Worm (Caenorhabditis elegans) whole organism, L4/young adult: ENCODE data around the gene F53F1.6.

Experiments
- W03F9.2 ChIP-seq: fragments of 150-350 bp; optimal IDR thresholded peaks from 2 replicates; lab custom pipeline; 2014; ENCODE audit warnings: missing biosample characterization, missing genetic modification characterization
- dao-5 ChIP-seq: sonication (generic microtip); optimal IDR thresholded peaks from 2 replicates; lab custom pipeline; 2016; ENCODE audit warnings: missing genotype, missing genetic modification characterization, moderate library complexity, missing compliant biosample characterization
- him-1 ChIP-seq: sonication (generic microtip); optimal IDR thresholded peaks from 2 replicates; lab custom pipeline; 2016; ENCODE audit warnings: missing genotype, missing genetic modification reagents, missing genetic modification characterization, missing compliant biosample characterization

F53F1.6 gene

ce11 chrV:13408440-13408839 is 9.0 kb downstream of the F53F1.6 start:
- TF ChIP-seq W03F9.2 (tag; lab: Kevin White, UChicago) (no peak), him-1 (tag; lab: Kevin White, UChicago) (no peak), dao-5 (tag; lab: Kevin White, UChicago) (no peak)

ce11 chrV:13407913-13408312 is 9.5 kb downstream of the F53F1.6 start, which contains the start of gene F53F1.3:
TSS of gene F53F1.3 (plus strand) at chrV:13408242.
- TF ChIP-seq dao-5 (tag; lab: Kevin White, UChicago), result no peak
- no peak for TF ChIP-seq W03F9.2 (tag; lab: Kevin White, UChicago)
- TF ChIP-seq him-1 (tag; lab: Kevin White, UChicago), result no peak

- no peak for TF ChIP-seq him-1 (tag; lab: Kevin White, UChicago)
- TF ChIP-seq dao-5 (tag; lab: Kevin White, UChicago), result no peak
- TF ChIP-seq W03F9.2 (tag; lab: Kevin White, UChicago), result no peak
Measured at ce11 chrV:13406511-13406910, 10.9 kb downstream of the F53F1.6 start, which contains the start of gene F53F1.2. TSS of gene F53F1.2 (plus strand) at chrV:13406816.

DNA sequence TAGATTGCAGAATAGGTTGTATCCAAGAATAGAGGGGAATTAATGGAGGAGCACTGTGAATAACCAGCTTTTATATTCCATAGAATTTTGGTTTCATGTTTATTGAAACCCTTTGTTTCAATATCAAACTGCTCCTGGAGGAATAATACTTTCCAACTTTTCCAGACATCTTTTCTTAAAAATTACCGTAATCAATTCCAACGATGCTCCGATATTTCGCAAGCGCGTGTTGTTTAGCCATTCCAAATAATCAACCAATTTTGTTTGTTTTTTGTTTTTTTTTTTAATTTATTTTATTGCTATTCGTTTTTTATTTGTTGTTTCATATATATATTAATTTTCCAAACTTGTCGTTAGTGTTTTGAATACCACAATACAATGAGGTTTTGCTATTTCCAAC is 11.4 kb downstream of the F53F1.6 start, which contains the start of gene cutl-1:
Gene cutl-1 (minus strand): TSS at position 83 of the 400 bp plus-strand sequence.
- TF ChIP-seq him-1 (tag; lab: Kevin White, UChicago) (no peak), dao-5 (tag; lab: Kevin White, UChicago) (no peak), W03F9.2 (tag; lab: Kevin White, UChicago) (no peak)

ce11 chrV:13402524-13402923 is 14.9 kb downstream of the F53F1.6 start:
- TF ChIP-seq dao-5 (tag; lab: Kevin White, UChicago), result no peak
- no peak for TF ChIP-seq W03F9.2 (tag; lab: Kevin White, UChicago)
- TF ChIP-seq him-1 (tag; lab: Kevin White, UChicago), result no peak

- no peak for TF ChIP-seq W03F9.2 (tag; lab: Kevin White, UChicago)
- TF ChIP-seq dao-5 (tag; lab: Kevin White, UChicago), result no peak
- no peak for TF ChIP-seq him-1 (tag; lab: Kevin White, UChicago)
Measured at ce11 chrV:13401669-13402068, 15.7 kb downstream of the F53F1.6 start.

- TF ChIP-seq W03F9.2 (tag; lab: Kevin White, UChicago) (no peak), dao-5 (tag; lab: Kevin White, UChicago) (no peak), him-1 (tag; lab: Kevin White, UChicago) (peak; percentile 70)
Measured at ce11 chrV:13396426-13396825, 21.0 kb downstream of the F53F1.6 start.

- no peak for TF ChIP-seq W03F9.2 (tag; lab: Kevin White, UChicago)
- TF ChIP-seq him-1 (tag; lab: Kevin White, UChicago), result no peak
- TF ChIP-seq dao-5 (tag; lab: Kevin White, UChicago), result no peak
Measured at ce11 chrV:13394968-13395367, 22.4 kb downstream of the F53F1.6 start.

- TF ChIP-seq dao-5 (tag; lab: Kevin White, UChicago), result no peak
Measured at ce11 chrV:13393333-13393803, 24.0 kb downstream of the F53F1.6 start.

DNA sequence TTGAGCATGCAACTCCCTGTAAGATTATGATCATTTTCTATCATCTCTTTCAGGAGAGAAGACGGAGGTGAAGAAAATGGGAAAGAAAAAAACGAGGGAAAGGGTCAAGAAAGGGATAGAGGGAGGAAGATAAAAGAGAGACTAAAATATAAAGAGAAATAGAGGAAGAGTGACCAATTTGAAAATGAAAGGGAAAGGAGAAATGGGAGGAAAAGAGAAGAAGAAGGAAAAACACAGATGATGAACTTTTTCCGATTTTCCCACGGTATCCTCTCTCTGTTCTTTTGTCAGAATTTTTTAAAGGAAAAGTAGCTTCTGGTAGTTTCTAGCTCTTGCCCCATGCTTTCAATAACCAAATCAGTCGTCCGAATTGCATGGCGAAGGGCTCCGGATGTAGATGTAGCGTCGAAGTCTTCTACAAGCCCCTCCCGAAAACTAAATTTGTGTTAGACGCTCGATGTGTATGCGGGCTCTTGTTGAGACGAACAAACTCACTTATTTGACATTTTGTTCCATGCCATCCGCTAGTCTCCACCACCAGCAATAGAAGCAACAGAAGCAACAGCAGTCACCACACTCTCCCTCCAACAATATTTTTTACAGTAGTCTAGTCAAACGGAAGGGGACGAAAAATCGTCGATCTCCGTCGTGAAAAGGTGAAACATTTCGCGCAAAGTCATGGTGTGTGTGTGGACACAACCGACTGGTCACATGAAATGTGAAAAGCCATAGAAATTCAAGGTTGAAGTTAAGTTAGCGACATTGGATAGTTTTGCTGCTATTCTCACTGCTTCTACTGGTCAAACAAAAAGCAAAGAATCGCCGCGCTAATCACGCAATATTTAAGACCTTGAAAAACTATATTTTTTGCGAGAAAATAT is 25.8 kb downstream of the F53F1.6 start, which contains the start of gene somi-1:
Gene somi-1 (minus strand): TSS at position 18 of the 881 bp plus-strand sequence.
- TF ChIP-seq dao-5 (tag; lab: Kevin White, UChicago), result no peak
- peak; percentile 8 for TF ChIP-seq him-1 (tag; lab: Kevin White, UChicago)

DNA sequence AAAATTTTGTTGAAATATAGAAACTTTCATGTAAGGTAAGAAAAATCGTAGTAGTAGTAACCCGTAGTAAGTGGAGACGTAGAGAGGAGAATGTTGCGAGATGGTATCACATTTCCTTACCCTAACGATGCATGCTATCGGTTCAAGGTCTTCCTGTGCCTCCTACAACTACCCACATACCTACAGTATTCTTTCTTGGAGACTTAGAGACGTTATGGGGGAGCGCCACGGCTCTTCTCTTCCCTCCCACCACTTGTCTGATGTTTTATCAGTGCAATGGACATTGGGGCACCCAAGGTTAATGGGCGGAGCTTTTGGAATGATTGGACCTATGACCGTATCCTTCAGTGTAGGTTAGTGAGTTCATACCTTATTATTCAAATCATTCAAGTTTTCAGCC is 26.5 kb downstream of the F53F1.6 start:
- TF ChIP-seq him-1 (tag; lab: Kevin White, UChicago) (no peak), W03F9.2 (tag; lab: Kevin White, UChicago) (no peak), dao-5 (tag; lab: Kevin White, UChicago) (no peak)

ce11 chrV:13389454-13389853 is 28.0 kb downstream of the F53F1.6 start:
- TF ChIP-seq him-1 (tag; lab: Kevin White, UChicago) (no peak), W03F9.2 (tag; lab: Kevin White, UChicago) (no peak), dao-5 (tag; lab: Kevin White, UChicago) (no peak)

ce11 chrV:13388961-13389360 is 28.5 kb downstream of the F53F1.6 start:
- TF ChIP-seq dao-5 (tag; lab: Kevin White, UChicago) (no peak), him-1 (tag; lab: Kevin White, UChicago) (no peak), W03F9.2 (tag; lab: Kevin White, UChicago) (no peak)
